Worm (Caenorhabditis elegans) whole organism, early embryonic: ENCODE data around the gene srt-36.

Source experiments
- F13C5.2 ChIP-seq: sonication (generic microtip); optimal IDR thresholded peaks from 2 replicates; lab custom pipeline; 2017; ENCODE audit warnings: mild to moderate bottlenecking, missing genetic modification characterization, inconsistent platforms, missing compliant biosample characterization
- ama-1 ChIP-seq: fragments of 150-350 bp; optimal IDR thresholded peaks from 2 replicates; lab custom pipeline; 2014
- ets-7 ChIP-seq: sonication (generic microtip); optimal IDR thresholded peaks from 2 replicates; lab custom pipeline; 2016; ENCODE audit warnings: missing genotype, missing genetic modification characterization, missing compliant biosample characterization
- flt-1 ChIP-seq: fragments of 200-800 bp; sonication (Bioruptor generic); IDR thresholded peaks from 2 replicates; pipeline ENCODE4 v1.3.6; 2022; ENCODE audit warnings: missing genetic modification characterization, missing compliant biosample characterization
- hmbx-1 ChIP-seq: sonication (generic microtip); optimal IDR thresholded peaks from 2 replicates; lab custom pipeline; 2016; ENCODE audit warnings: mild to moderate bottlenecking, missing genetic modification characterization, missing compliant biosample characterization
- pes-1 ChIP-seq: fragments of 200-800 bp; sonication (Bioruptor generic); IDR thresholded peaks from 2 replicates; pipeline ENCODE4 v1.3.6; 2022; ENCODE audit warnings: missing genetic modification reagents, missing genetic modification characterization, missing compliant biosample characterization
- scrt-1 ChIP-seq: fragments of 200-800 bp; sonication (Bioruptor generic); IDR thresholded peaks from 2 replicates; pipeline ENCODE4 v1.3.6; 2022; ENCODE audit warnings: missing genetic modification characterization, missing compliant biosample characterization
- tbx-11 ChIP-seq: fragments of 200-800 bp; sonication (Bioruptor generic); IDR thresholded peaks from 2 replicates; pipeline ENCODE4 v1.3.6; 2022; ENCODE audit warnings: missing genetic modification characterization, missing compliant biosample characterization
- tbx-37 ChIP-seq: fragments of 200-800 bp; sonication (Bioruptor generic); conservative IDR thresholded peaks from 2 replicates; pipeline ENCODE4 v1.3.6; 2022; ENCODE audit warnings: missing genetic modification reagents, missing genetic modification characterization, missing compliant biosample characterization
- tra-4 ChIP-seq: sonication (generic microtip); optimal IDR thresholded peaks from 2 replicates; lab custom pipeline; 2017; ENCODE audit warnings: missing genetic modification characterization, missing compliant biosample characterization

- TF ChIP-seq flt-1 (no peak), tbx-11 (GFP tag; lab: Robert Waterston, UW) (no peak), ama-1 (lab: Kevin White, UChicago) (no peak), scrt-1 (no peak), F13C5.2 (tag; lab: Kevin White, UChicago) (no peak), tbx-37 (no peak), ets-7 (tag; lab: Kevin White, UChicago) (no peak), tra-4 (tag; lab: Kevin White, UChicago) (no peak), pes-1 (no peak), hmbx-1 (no peak)
These were observed 11.6 kb downstream of the srt-36 start, which contains the start of gene srt-14 for ce11 chrV:4256474-4256873.
